Fruit fly (Drosophila melanogaster): ENCODE data around the gene CG14424.

DNA sequence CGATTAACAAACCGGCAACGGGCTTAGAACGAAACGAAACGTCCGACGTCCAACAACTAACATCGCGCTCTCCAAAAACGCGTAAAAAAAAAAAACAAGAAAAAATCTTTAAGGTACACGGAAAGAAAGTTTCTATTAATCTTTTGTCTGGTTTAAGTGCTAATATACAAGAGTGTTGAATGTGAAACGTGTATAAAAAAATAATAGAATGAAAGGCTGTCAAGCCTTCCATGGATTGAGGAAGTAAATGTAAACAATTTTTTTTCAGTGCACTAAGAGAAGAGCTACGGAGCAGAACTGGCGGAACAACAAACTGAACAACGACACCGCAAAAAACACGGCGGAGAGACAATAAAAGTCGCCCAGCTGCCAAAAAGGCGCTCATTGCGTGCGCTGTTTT is 7.3 kb downstream of the CG14424 start, which contains the start of gene CG3588:
- TF ChIP-seq Gug (GFP tag; IDR thresholded peaks at IDR 0.05), result no peak
- peak; percentile 57 for TF ChIP-seq Eip78C (GFP tag)
- no peak for TF ChIP-seq fkh (GFP tag; optimal IDR thresholded peaks at IDR 0.05)
- no peak for TF ChIP-seq Blimp-1 (GFP tag; optimal IDR thresholded peaks at IDR 0.05)
- TF ChIP-seq dac (GFP tag; optimal IDR thresholded peaks at IDR 0.05), result no peak
- TF ChIP-seq net (GFP tag; optimal IDR thresholded peaks at IDR 0.05), result no peak
- no peak for TF ChIP-seq Smox (GFP tag; optimal IDR thresholded peaks at IDR 0.05)
- TF ChIP-seq lz (GFP tag; optimal IDR thresholded peaks at IDR 0.05), result peak; percentile 26
- no peak for TF ChIP-seq CG11294 (GFP tag; IDR thresholded peaks at IDR 0.05)
- no peak for TF ChIP-seq Hr4 (GFP tag; optimal IDR thresholded peaks at IDR 0.05)
- TF ChIP-seq Eip93F (GFP tag; optimal IDR thresholded peaks at IDR 0.05), result no peak

Data from whole organism, prepupa.